Worm (Caenorhabditis elegans): ENCODE measurements around the gene parn-1.
A peak's percentile ranks its signal among the peaks of the same experiment; 100 is the strongest.

parn-1 gene

DNA sequence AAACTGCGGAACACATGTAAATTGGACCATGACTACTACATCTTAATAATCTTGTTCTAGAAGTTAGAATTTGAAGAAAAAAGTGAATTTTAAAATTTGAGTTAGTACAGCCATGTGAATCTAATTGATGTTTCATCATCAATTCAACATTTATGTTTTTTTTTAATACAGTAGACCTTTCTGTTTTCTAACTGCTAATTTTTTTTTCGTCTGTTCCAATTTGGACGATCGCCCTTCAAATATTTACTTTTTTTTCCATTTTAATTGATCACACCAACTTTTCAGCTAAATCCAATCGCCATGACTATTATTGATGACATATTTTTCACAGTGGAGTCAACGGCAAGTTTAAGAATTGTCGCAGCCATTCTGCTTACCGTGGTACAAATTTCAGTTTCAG is 24.4 kb downstream of the parn-1 start, which contains the start of gene srx-116:
Gene srx-116, plus strand, starts transcription at position 301 of the 400 bp plus-strand sequence.
- TF ChIP-seq him-1 (tag; optimal IDR thresholded peaks at IDR 0.05) (no peak), W03F9.2 (tag; optimal IDR thresholded peaks at IDR 0.05) (no peak), dao-5 (tag; optimal IDR thresholded peaks at IDR 0.05) (no peak)

- no peak for TF ChIP-seq him-1 (tag; optimal IDR thresholded peaks at IDR 0.05)
- no peak for TF ChIP-seq W03F9.2 (tag; optimal IDR thresholded peaks at IDR 0.05)
- TF ChIP-seq dao-5 (tag; optimal IDR thresholded peaks at IDR 0.05): no peak
These were observed 27.1 kb downstream of the parn-1 start, which contains the start of gene W05B10.4 for ce11 chrV:12667926-12668325. Gene W05B10.4 (plus strand): TSS chrV:12668226.

- TF ChIP-seq him-1 (tag; optimal IDR thresholded peaks at IDR 0.05) (no peak), dao-5 (tag; optimal IDR thresholded peaks at IDR 0.05) (no peak), W03F9.2 (tag; optimal IDR thresholded peaks at IDR 0.05) (no peak)
These were observed 27.7 kb downstream of the parn-1 start for ce11 chrV:12667397-12667796.

DNA sequence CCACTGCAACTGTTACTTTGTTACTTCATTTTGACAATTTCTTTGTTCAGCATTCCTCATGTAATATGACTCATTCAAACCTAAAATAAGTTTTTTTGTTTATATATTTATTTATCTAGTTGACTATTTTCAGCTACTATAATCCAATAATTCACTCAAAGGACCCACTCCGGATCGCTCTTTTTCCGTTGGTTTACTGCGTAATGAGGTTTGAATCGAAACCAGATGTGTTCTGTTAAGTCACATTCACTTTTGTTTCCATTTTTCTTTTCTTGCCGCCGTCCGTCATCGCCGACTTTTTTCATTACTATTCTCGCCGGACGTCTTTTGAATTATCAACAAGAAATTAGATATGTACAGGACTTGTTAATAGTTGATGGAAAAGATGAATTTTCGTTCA is 31.7 kb downstream of the parn-1 start:
- TF ChIP-seq him-1 (tag; optimal IDR thresholded peaks at IDR 0.05): no peak
- TF ChIP-seq W03F9.2 (tag; optimal IDR thresholded peaks at IDR 0.05): no peak
- TF ChIP-seq dao-5 (tag; optimal IDR thresholded peaks at IDR 0.05): no peak

ce11 chrV:12661619-12662018 is 33.4 kb downstream of the parn-1 start, which contains the start of gene W05B10.3:
Gene W05B10.3 (minus strand): TSS chrV:12661719.
- TF ChIP-seq W03F9.2 (tag; optimal IDR thresholded peaks at IDR 0.05) (no peak), him-1 (tag; optimal IDR thresholded peaks at IDR 0.05) (no peak), dao-5 (tag; optimal IDR thresholded peaks at IDR 0.05) (no peak)

DNA sequence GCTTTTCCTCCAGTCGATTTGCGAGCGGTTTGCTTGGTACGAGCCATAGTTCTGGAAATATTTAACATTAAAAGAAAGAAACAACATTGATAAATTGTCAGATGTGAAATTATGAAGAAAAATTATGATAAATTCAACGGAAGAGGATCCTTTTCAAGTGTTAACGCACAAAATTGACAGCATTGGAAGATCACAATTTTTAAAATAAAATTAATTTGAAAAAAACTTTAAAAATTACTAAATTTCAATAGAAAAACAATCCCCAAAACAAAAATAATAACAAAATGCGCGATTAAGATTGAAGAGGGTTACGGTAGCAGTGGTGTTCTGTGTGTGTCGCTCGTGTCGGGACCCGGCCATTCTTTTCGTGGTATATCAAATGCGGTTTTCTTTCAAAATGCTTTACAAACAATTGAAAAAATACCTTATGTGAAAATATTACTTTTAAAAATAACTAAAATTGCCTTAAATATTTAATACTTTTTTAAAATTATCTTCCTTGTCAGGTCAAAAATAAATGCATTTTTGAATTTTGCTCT is 34.7 kb downstream of the parn-1 start, which contains the start of gene his-74:
Gene his-74, minus strand, starts transcription at position 51 of the 539 bp plus-strand sequence.
- TF ChIP-seq W03F9.2 (tag; optimal IDR thresholded peaks at IDR 0.05): no peak
- no peak for TF ChIP-seq dao-5 (tag; optimal IDR thresholded peaks at IDR 0.05)
- no peak for TF ChIP-seq him-1 (tag; optimal IDR thresholded peaks at IDR 0.05)

DNA sequence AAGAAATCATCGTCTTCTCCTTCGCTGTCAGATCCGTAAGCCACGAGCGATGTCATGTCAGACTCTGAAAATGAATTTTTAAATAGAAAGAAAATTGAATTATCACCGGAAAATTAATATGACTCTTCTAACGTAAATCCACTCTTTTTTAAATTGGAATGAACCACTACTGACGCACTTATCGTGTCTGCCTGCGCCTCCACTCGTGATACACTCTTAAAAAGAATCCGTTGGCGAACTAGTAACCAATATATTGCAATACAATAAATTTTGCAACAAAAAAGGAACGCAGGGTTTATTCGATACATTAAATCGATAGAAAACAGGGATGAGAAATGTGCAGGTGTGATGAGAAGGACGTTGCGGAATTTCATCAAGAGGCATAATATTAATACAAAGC is 35.6 kb downstream of the parn-1 start, which contains the start of gene ccch-3:
Gene ccch-3, minus strand, starts transcription at position 262 of the 400 bp plus-strand sequence.
- TF ChIP-seq dao-5 (tag; optimal IDR thresholded peaks at IDR 0.05) (no peak), him-1 (tag; optimal IDR thresholded peaks at IDR 0.05) (no peak), W03F9.2 (tag; optimal IDR thresholded peaks at IDR 0.05) (peak; percentile 54)

ce11 chrV:12658142-12658541 is 36.9 kb downstream of the parn-1 start, which contains the start of gene W05B10.6:
Gene W05B10.6 (minus strand): TSS chrV:12658242.
- TF ChIP-seq dao-5 (tag; optimal IDR thresholded peaks at IDR 0.05): no peak
- TF ChIP-seq him-1 (tag; optimal IDR thresholded peaks at IDR 0.05): no peak
- no peak for TF ChIP-seq W03F9.2 (tag; optimal IDR thresholded peaks at IDR 0.05)

ce11 chrV:12649636-12650035 is 45.4 kb downstream of the parn-1 start, which contains the start of gene lin-25:
Gene lin-25 (plus strand): TSS chrV:12649925.
- TF ChIP-seq dao-5 (tag; optimal IDR thresholded peaks at IDR 0.05) (no peak), him-1 (tag; optimal IDR thresholded peaks at IDR 0.05) (no peak), W03F9.2 (tag; optimal IDR thresholded peaks at IDR 0.05) (peak; percentile 50)

DNA sequence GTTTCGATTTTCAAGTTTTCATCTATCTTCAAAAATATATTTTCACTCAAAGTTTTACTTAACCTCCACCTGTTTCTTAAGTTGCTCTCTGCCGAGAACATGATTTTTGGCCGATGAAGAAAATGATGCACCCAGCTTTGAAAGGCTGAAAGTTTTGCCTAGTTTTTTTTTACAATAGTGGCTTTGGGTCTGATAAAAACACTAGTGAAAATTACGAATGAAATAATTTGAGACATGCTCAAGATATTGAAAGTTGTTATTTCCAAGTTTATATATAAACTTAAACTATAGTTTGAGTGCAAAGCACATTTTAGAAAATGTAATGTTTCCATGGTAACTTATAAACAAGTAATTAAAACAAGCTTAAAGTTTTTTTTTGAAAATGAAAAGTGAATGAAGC is 45.8 kb downstream of the parn-1 start, which contains the start of gene gpa-9:
Gene gpa-9, minus strand, starts transcription at position 101 of the 400 bp plus-strand sequence.
- no peak for TF ChIP-seq him-1 (tag; optimal IDR thresholded peaks at IDR 0.05)
- TF ChIP-seq W03F9.2 (tag; optimal IDR thresholded peaks at IDR 0.05): no peak
- TF ChIP-seq dao-5 (tag; optimal IDR thresholded peaks at IDR 0.05): no peak

ce11 chrV:12644500-12644899 is 50.6 kb downstream of the parn-1 start, which contains the start of gene F56H9.8:
Gene F56H9.8 (plus strand): TSS chrV:12644800.
- TF ChIP-seq him-1 (tag; optimal IDR thresholded peaks at IDR 0.05) (no peak), W03F9.2 (tag; optimal IDR thresholded peaks at IDR 0.05) (no peak), dao-5 (tag; optimal IDR thresholded peaks at IDR 0.05) (no peak)
